Worm (Caenorhabditis elegans) whole organism, mixed stage, embryonic: ENCODE measurements around the gene Y64H9A.2.

Source experiments
- M03D4.4 ChIP-seq: sonication (generic microtip); optimal IDR thresholded peaks from 2 replicates; lab custom pipeline; 2017; ENCODE audit warnings: mild to moderate bottlenecking, missing genetic modification characterization, missing compliant biosample characterization
- blmp-1 ChIP-seq: fragments of 150-350 bp; optimal IDR thresholded peaks from 2 replicates; lab custom pipeline; 2014; ENCODE audit warnings: missing biosample characterization, missing genetic modification characterization
- ceh-39 ChIP-seq: fragments of 150-350 bp; optimal IDR thresholded peaks from 2 replicates; lab custom pipeline; 2014; ENCODE audit warnings: missing biosample characterization, missing genetic modification characterization
- ceh-43 ChIP-seq: fragments of 200-800 bp; sonication (Bioruptor generic); optimal IDR thresholded peaks from 2 replicates; lab custom pipeline; 2018; ENCODE audit warnings: mild to moderate bottlenecking, missing genetic modification characterization, moderate library complexity, missing compliant biosample characterization
- ces-1 ChIP-seq: fragments of 150-350 bp; optimal IDR thresholded peaks from 2 replicates; lab custom pipeline; 2014; ENCODE audit warnings: missing biosample characterization, missing genetic modification reagents, missing genetic modification characterization
- drap-1 ChIP-seq: fragments of 200-800 bp; sonication (Bioruptor generic); optimal IDR thresholded peaks from 3 replicates; lab custom pipeline; 2018; ENCODE audit warnings: mild to moderate bottlenecking, missing genetic modification characterization, missing compliant biosample characterization
- elt-1 ChIP-seq: sonication (generic microtip); optimal IDR thresholded peaks from 2 replicates; lab custom pipeline; 2017; ENCODE audit warnings: missing genetic modification characterization, mild to moderate bottlenecking, missing compliant biosample characterization, antibody characterized with exemption, moderate library complexity, borderline replicate concordance; ENCODE audit not compliant: insufficient read depth
- elt-3 ChIP-seq: fragments of 150-350 bp; optimal IDR thresholded peaks from 2 replicates; lab custom pipeline; 2014; ENCODE audit warnings: missing biosample characterization, missing genetic modification characterization
- flh-1 ChIP-seq: fragments of 200-800 bp; sonication (Bioruptor generic); optimal IDR thresholded peaks from 2 replicates; lab custom pipeline; 2018; ENCODE audit warnings: mild to moderate bottlenecking, missing genetic modification characterization, moderate library complexity, missing compliant biosample characterization
- hlh-1 ChIP-seq: fragments of 150-350 bp; optimal IDR thresholded peaks from 2 replicates; lab custom pipeline; 2014; ENCODE audit warnings: missing biosample characterization, missing genetic modification reagents, missing genetic modification characterization
- lin-13 ChIP-seq: fragments of 150-350 bp; optimal IDR thresholded peaks from 2 replicates; lab custom pipeline; 2014; ENCODE audit warnings: missing biosample characterization, missing genetic modification characterization
- lin-32 ChIP-seq: fragments of 200-800 bp; sonication (Bioruptor generic); optimal IDR thresholded peaks from 2 replicates; lab custom pipeline; 2018; ENCODE audit warnings: mild to moderate bottlenecking, missing genetic modification characterization, missing compliant biosample characterization
- lsy-2 ChIP-seq: fragments of 150-350 bp; optimal IDR thresholded peaks from 2 replicates; lab custom pipeline; 2014; ENCODE audit warnings: missing biosample characterization, missing genetic modification characterization
- mab-5 ChIP-seq: fragments of 150-350 bp; optimal IDR thresholded peaks from 2 replicates; lab custom pipeline; 2014; ENCODE audit warnings: missing biosample characterization, missing genetic modification characterization
- mls-2 ChIP-seq: sonication (generic microtip); optimal IDR thresholded peaks from 2 replicates; lab custom pipeline; 2016; ENCODE audit warnings: mild to moderate bottlenecking, missing genetic modification characterization, moderate library complexity, missing compliant biosample characterization
- nhr-2 ChIP-seq: fragments of 150-350 bp; optimal IDR thresholded peaks from 2 replicates; lab custom pipeline; 2014; ENCODE audit warnings: missing biosample characterization, missing genetic modification characterization
- nhr-237 ChIP-seq: fragments of 150-350 bp; optimal IDR thresholded peaks from 2 replicates; lab custom pipeline; 2014; ENCODE audit warnings: missing biosample characterization, missing genetic modification characterization
- nhr-28 ChIP-seq: fragments of 150-350 bp; optimal IDR thresholded peaks from 2 replicates; lab custom pipeline; 2014; ENCODE audit warnings: missing biosample characterization, missing genetic modification characterization
- nhr-76 ChIP-seq: sonication (generic microtip); optimal IDR thresholded peaks from 2 replicates; lab custom pipeline; 2017; ENCODE audit warnings: missing biosample characterization, missing genetic modification characterization
- pha-4 ChIP-seq: fragments of 150-350 bp; optimal IDR thresholded peaks from 2 replicates; lab custom pipeline; 2018; ENCODE audit warnings: missing biosample characterization, missing genetic modification reagents, missing genetic modification characterization
- sem-2 ChIP-seq: fragments of 200-800 bp; sonication (Bioruptor generic); optimal IDR thresholded peaks from 2 replicates; lab custom pipeline; 2018; ENCODE audit warnings: mild to moderate bottlenecking, missing genetic modification characterization, missing compliant biosample characterization
- snpc-4 ChIP-seq: fragments of 150-350 bp; optimal IDR thresholded peaks from 2 replicates; lab custom pipeline; 2014; ENCODE audit warnings: missing biosample characterization, missing genetic modification characterization
- sptf-1 ChIP-seq: sonication (generic microtip); optimal IDR thresholded peaks from 2 replicates; lab custom pipeline; 2017; ENCODE audit warnings: mild to moderate bottlenecking, missing genetic modification characterization, moderate library complexity, missing compliant biosample characterization
- tbx-8 ChIP-seq: fragments of 200-800 bp; sonication (Bioruptor generic); optimal IDR thresholded peaks from 2 replicates; lab custom pipeline; 2018; ENCODE audit warnings: mild to moderate bottlenecking, missing genetic modification characterization, moderate library complexity, missing compliant biosample characterization
- unc-120 ChIP-seq: sonication (generic microtip); optimal IDR thresholded peaks from 2 replicates; lab custom pipeline; 2017; ENCODE audit warnings: missing genetic modification characterization, missing compliant biosample characterization; ENCODE audit not compliant: poor library complexity, severe bottlenecking
- unc-39 ChIP-seq: fragments of 150-350 bp; optimal IDR thresholded peaks from 2 replicates; lab custom pipeline; 2014; ENCODE audit warnings: missing biosample characterization, missing genetic modification characterization
- unc-62 ChIP-seq: fragments of 150-350 bp; optimal IDR thresholded peaks from 2 replicates; lab custom pipeline; 2014; ENCODE audit warnings: missing biosample characterization, missing genetic modification reagents, missing genetic modification characterization
- zip-8 ChIP-seq: fragments of 150-350 bp; optimal IDR thresholded peaks from 2 replicates; lab custom pipeline; 2014; ENCODE audit warnings: missing biosample characterization, missing genetic modification characterization
- ztf-11 ChIP-seq: fragments of 150-350 bp; optimal IDR thresholded peaks from 2 replicates; lab custom pipeline; 2014; ENCODE audit warnings: missing biosample characterization, missing genetic modification characterization

Gene Y64H9A.2

DNA sequence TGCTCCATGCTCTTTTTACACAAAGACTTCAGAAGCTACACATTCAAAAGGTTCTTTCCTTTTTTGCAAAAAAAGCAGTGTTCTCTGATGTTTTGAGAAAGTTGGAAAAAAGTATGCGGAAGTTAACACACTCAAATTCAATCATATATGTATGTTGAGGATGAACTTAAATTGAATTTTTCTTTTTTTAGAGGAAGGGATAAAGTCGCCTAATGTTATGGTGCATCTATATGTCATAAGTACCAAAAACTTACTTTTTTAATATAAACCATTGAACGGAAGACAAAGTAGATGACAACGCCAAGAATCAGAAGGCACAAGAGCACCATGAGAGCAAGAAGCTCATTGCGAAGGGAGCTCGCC, 15.2 kb upstream of the Y64H9A.2 start:
- TF ChIP-seq lin-13 (tag; lab: Kevin White, UChicago) (no peak), flh-1 (GFP tag; lab: Kevin White, UChicago) (no peak), unc-39 (tag; lab: Kevin White, UChicago) (no peak), blmp-1 (tag; lab: Kevin White, UChicago) (no peak), pha-4 (tag; lab: Kevin White, UChicago) (no peak), lsy-2 (tag; lab: Kevin White, UChicago) (no peak), sem-2 (no peak), snpc-4 (no peak), elt-3 (no peak), ceh-39 (tag; lab: Kevin White, UChicago) (no peak), nhr-2 (no peak), nhr-28 (tag; lab: Kevin White, UChicago) (no peak), nhr-237 (tag; lab: Kevin White, UChicago) (no peak), mab-5 (no peak), mls-2 (tag; lab: Kevin White, UChicago) (no peak), elt-1 (tag; lab: Kevin White, UChicago) (no peak), zip-8 (tag; lab: Kevin White, UChicago) (no peak), hlh-1 (tag; lab: Kevin White, UChicago) (no peak)

DNA sequence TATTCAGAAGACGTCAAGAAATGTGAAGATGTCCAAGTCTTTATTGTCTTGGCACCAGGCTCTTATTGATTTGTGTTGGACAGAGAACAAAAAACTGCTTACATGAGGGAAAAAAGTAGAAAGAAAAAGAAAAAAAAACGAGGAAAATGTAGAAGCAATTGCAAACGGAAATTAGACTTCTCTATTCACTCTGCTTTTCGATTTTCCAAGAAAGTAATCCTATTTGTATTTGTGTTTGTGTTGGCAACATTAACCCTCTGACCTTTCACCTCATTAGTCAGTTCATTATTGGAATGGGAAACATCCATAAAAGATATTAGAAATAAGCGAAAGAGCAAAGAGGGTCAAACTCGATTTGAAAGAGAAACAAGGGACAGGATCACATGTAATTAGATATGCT, 12.0 kb upstream of the Y64H9A.2 start:
- TF ChIP-seq ces-1 (peak; percentile 99), drap-1 (no peak)
- TF ChIP-seq, all 35 proteins: peak for 1

DNA sequence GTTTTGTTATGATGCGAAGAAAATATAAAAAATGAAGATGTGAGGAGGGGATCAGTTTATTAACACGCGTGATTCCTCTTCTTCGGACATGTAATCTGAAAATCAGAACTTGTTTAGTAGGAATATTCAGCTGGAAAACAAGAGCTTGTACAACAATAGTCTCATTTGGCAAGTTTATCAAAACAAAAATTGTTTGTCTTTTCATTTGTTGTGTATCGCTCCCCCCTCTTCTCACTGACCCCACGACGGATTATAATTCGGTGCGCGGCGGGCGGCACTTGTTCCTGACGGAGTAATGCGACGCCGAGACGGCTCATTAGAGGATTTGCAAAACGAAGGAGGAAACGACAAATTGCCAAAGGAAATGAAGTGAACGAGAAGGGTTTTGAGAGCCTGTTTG, 9.9 kb upstream of the Y64H9A.2 start, which contains the start of gene ZC449.4:
Gene ZC449.4 (minus strand): TSS at position 101 of the 400 bp plus-strand sequence.
- no peak for TF ChIP-seq tbx-8 (GFP tag; lab: Kevin White, UChicago)
- no peak for TF ChIP-seq nhr-76 (tag; lab: Kevin White, UChicago)
- peak; percentile 20 for TF ChIP-seq ces-1

DNA sequence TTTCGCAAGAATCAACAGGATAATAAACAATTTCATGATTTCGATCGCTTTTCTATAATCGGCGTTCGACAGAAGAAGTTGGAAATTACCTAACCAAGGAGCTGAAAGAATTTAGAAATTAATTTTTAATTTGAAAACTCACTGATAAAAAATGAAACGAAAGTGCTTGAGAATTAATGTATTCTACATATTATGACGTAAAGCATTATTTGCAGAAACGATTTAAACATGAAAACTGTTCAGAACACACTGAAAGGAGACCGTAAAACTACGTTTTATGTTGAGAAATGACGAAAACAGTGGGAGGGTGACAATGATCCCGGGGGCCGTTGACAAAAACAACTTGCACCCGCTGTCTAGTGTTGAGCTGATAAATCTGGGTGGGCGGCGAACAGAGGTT, 6.1 kb upstream of the Y64H9A.2 start, which contains the start of gene ZC449.5:
Gene ZC449.5 (minus strand): TSS at position 101 of the 400 bp plus-strand sequence.
- TF ChIP-seq nhr-28 (tag; lab: Kevin White, UChicago): no peak
- TF ChIP-seq nhr-2: no peak
- no peak for TF ChIP-seq zip-8 (tag; lab: Kevin White, UChicago)
- no peak for TF ChIP-seq ztf-11 (tag; lab: Kevin White, UChicago)
- no peak for TF ChIP-seq ces-1
- no peak for TF ChIP-seq sptf-1 (tag; lab: Kevin White, UChicago)
- TF ChIP-seq M03D4.4 (tag; lab: Kevin White, UChicago): no peak
- no peak for TF ChIP-seq unc-39 (tag; lab: Kevin White, UChicago)
- no peak for TF ChIP-seq mls-2 (tag; lab: Kevin White, UChicago)
- TF ChIP-seq ceh-43: no peak
- no peak for TF ChIP-seq elt-1 (tag; lab: Kevin White, UChicago)
- no peak for TF ChIP-seq blmp-1 (tag; lab: Kevin White, UChicago)
- no peak for TF ChIP-seq unc-62 (GFP tag; lab: Kevin White, UChicago)
- no peak for TF ChIP-seq pha-4 (tag; lab: Kevin White, UChicago)

DNA sequence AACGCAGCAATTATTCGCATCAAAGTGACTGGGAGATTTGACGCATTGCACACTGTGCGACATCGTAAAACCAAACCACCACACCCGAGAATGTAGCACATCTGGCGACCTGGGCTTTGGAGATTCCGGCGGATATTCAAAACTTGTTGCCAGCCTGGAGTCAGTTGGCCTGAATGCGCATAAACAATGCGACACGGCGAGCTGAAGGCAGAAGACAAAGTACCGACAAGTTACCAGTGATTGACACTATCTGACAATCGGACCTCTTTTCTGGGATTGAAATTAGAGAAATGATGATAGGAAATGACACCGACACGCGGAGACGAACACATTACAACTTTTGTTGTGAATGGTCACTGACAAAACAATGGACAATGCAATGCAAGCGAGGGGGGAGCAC, 5.0 kb upstream of the Y64H9A.2 start:
- TF ChIP-seq ztf-11 (tag; lab: Kevin White, UChicago) (no peak), ces-1 (no peak), unc-62 (GFP tag; lab: Kevin White, UChicago) (peak; percentile 87), lin-32 (GFP tag; lab: Kevin White, UChicago) (no peak), nhr-237 (tag; lab: Kevin White, UChicago) (no peak), mls-2 (tag; lab: Kevin White, UChicago) (no peak), unc-120 (tag; lab: Kevin White, UChicago) (no peak), hlh-1 (tag; lab: Kevin White, UChicago) (peak; percentile 88), nhr-28 (tag; lab: Kevin White, UChicago) (no peak), unc-39 (tag; lab: Kevin White, UChicago) (no peak)

DNA sequence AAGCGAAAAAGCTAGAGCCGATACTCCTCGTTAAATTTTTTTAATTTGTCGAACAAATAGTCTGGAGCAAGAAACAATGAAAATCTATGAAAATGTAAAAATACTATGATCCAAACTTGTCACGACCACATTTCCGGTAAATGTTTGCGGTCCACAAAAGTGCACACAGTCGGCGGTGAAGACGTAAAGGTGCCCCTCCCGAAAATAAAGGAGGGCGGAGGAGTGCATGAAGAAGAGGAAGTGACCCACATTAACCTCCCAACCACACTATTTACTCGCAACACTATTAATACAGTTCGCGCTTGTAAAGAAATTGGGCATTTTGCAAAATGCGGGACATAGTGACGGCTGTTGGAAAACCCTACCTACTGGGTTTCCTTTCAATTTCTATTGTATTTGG, 3.7 kb upstream of the Y64H9A.2 start:
- TF ChIP-seq zip-8 (tag; lab: Kevin White, UChicago) (no peak), lsy-2 (tag; lab: Kevin White, UChicago) (no peak), elt-3 (no peak), ceh-43 (no peak), mls-2 (tag; lab: Kevin White, UChicago) (no peak), nhr-237 (tag; lab: Kevin White, UChicago) (no peak), ces-1 (no peak), lin-32 (GFP tag; lab: Kevin White, UChicago) (no peak), nhr-2 (no peak), hlh-1 (tag; lab: Kevin White, UChicago) (no peak), sptf-1 (tag; lab: Kevin White, UChicago) (no peak), pha-4 (tag; lab: Kevin White, UChicago) (no peak), blmp-1 (tag; lab: Kevin White, UChicago) (no peak)
